Worm (Caenorhabditis elegans) whole organism, L3 larva: Measurements from ENCODE around the gene F59A6.2.

Source experiments
- daf-12 ChIP-seq: fragments of 150-350 bp; optimal IDR thresholded peaks from 2 replicates; lab custom pipeline; 2014; ENCODE audit warnings: missing biosample characterization, missing genetic modification reagents, missing genetic modification characterization
- lin-39 ChIP-seq: fragments of 150-350 bp; optimal IDR thresholded peaks from 2 replicates; lab custom pipeline; 2018; ENCODE audit warnings: missing biosample characterization, missing genetic modification reagents, missing genetic modification characterization
- mdl-1 ChIP-seq: fragments of 150-350 bp; optimal IDR thresholded peaks from 2 replicates; lab custom pipeline; 2014; ENCODE audit warnings: missing biosample characterization, missing genetic modification characterization
- skn-1 ChIP-seq: fragments of 150-350 bp; optimal IDR thresholded peaks from 2 replicates; lab custom pipeline; 2014; ENCODE audit warnings: missing biosample characterization, missing genetic modification characterization
- snpc-4 ChIP-seq: fragments of 150-350 bp; optimal IDR thresholded peaks from 2 replicates; lab custom pipeline; 2014; ENCODE audit warnings: missing biosample characterization, missing genetic modification characterization

ce11 chrII:5039912-5040311 lies 25.4 kb downstream of the F59A6.2 start, which contains the start of gene golg-2:
- TF ChIP-seq lin-39 (tag; lab: Kevin White, UChicago) (no peak), snpc-4 (no peak), skn-1 (tag; lab: Kevin White, UChicago) (no peak), mdl-1 (tag; lab: Kevin White, UChicago) (no peak), daf-12 (no peak)
